Worm (Caenorhabditis elegans) whole organism, L2 larva: ENCODE measurements around the gene R03H10.2.

Source experiments
- C34F6.9 ChIP-seq: fragments of 150-350 bp; optimal IDR thresholded peaks from 2 replicates; lab custom pipeline; 2014; ENCODE audit warnings: missing biosample characterization, missing genetic modification characterization
- F13H6.1 ChIP-seq: sonication (generic microtip); optimal IDR thresholded peaks from 2 replicates; lab custom pipeline; 2016; ENCODE audit warnings: missing genetic modification characterization, missing compliant biosample characterization
- R02D3.7 ChIP-seq: fragments of 150-350 bp; optimal IDR thresholded peaks from 2 replicates; lab custom pipeline; 2014; ENCODE audit warnings: missing biosample characterization, missing genetic modification characterization
- Y55F3AM.14 ChIP-seq: fragments of 200-800 bp; sonication (Bioruptor generic); optimal IDR thresholded peaks from 2 replicates; lab custom pipeline; 2018; ENCODE audit warnings: mild to moderate bottlenecking, missing genetic modification characterization, missing compliant biosample characterization
- ZK546.5 ChIP-seq: sonication (generic microtip); optimal IDR thresholded peaks from 2 replicates; lab custom pipeline; 2017; ENCODE audit warnings: missing biosample characterization, missing genetic modification characterization
- alr-1 ChIP-seq: fragments of 150-350 bp; optimal IDR thresholded peaks from 2 replicates; lab custom pipeline; 2014; ENCODE audit warnings: missing biosample characterization, missing genetic modification characterization
- aly-2 ChIP-seq: fragments of 150-350 bp; optimal IDR thresholded peaks from 2 replicates; lab custom pipeline; 2014; ENCODE audit warnings: missing biosample characterization, missing genetic modification characterization
- ama-1 ChIP-seq: fragments of 150-350 bp; optimal IDR thresholded peaks from 2 replicates; lab custom pipeline; 2018; ENCODE audit warnings: inconsistent platforms
- blmp-1 ChIP-seq: sonication (generic microtip); optimal IDR thresholded peaks from 2 replicates; lab custom pipeline; 2017; ENCODE audit warnings: missing genetic modification characterization, mild to moderate bottlenecking, missing compliant biosample characterization, antibody characterized with exemption, moderate library complexity; ENCODE audit not compliant: insufficient read depth
- egl-27 ChIP-seq: sonication (generic microtip); optimal IDR thresholded peaks from 3 replicates; lab custom pipeline; 2017; ENCODE audit warnings: missing biosample characterization, missing genetic modification reagents, missing genetic modification characterization
- elt-1 ChIP-seq: fragments of 150-350 bp; optimal IDR thresholded peaks from 2 replicates; lab custom pipeline; 2014; ENCODE audit warnings: missing biosample characterization, missing genetic modification characterization
- fos-1 ChIP-seq: fragments of 150-350 bp; optimal IDR thresholded peaks from 2 replicates; lab custom pipeline; 2014; ENCODE audit warnings: missing biosample characterization, missing genetic modification characterization
- gmeb-1 ChIP-seq: fragments of 150-350 bp; optimal IDR thresholded peaks from 2 replicates; lab custom pipeline; 2014; ENCODE audit warnings: missing biosample characterization, missing genetic modification characterization
- lin-11 ChIP-seq: fragments of 150-350 bp; sonication (generic microtip); optimal IDR thresholded peaks from 2 replicates; lab custom pipeline; 2014; ENCODE audit warnings: missing biosample characterization, missing genetic modification characterization, inconsistent platforms, mixed read lengths
- lin-13 ChIP-seq: fragments of 150-350 bp; optimal IDR thresholded peaks from 2 replicates; lab custom pipeline; 2014; ENCODE audit warnings: missing biosample characterization, missing genetic modification reagents, missing genetic modification characterization
- lin-39 ChIP-seq: fragments of 150-350 bp; optimal IDR thresholded peaks from 2 replicates; lab custom pipeline; 2014; ENCODE audit warnings: missing biosample characterization, missing genetic modification reagents, missing genetic modification characterization
- lsy-2 ChIP-seq, 2 experiments: fragments of 150-350 bp in 1 of 2; sonication (generic microtip) in 1 of 2; optimal IDR thresholded peaks; 2 replicates each; lab custom pipeline; 2014 to 2017; ENCODE audit warnings: missing biosample characterization in 2 of 2, missing genetic modification characterization in 2 of 2
- mdl-1 ChIP-seq, 2 experiments: fragments of 150-350 bp in 1 of 2; sonication (generic microtip) in 1 of 2; optimal IDR thresholded peaks; 2 replicates each; lab custom pipeline; 2017; ENCODE audit warnings: missing biosample characterization in 2 of 2, missing genetic modification characterization in 2 of 2
- nhr-11 ChIP-seq: fragments of 150-350 bp; optimal IDR thresholded peaks from 2 replicates; lab custom pipeline; 2014; ENCODE audit warnings: missing biosample characterization, missing genetic modification characterization
- nhr-129 ChIP-seq: fragments of 150-350 bp; optimal IDR thresholded peaks from 2 replicates; lab custom pipeline; 2014; ENCODE audit warnings: missing biosample characterization, missing genetic modification characterization
- nhr-21 ChIP-seq: fragments of 150-350 bp; optimal IDR thresholded peaks from 2 replicates; lab custom pipeline; 2014; ENCODE audit warnings: missing biosample characterization, missing genetic modification characterization
- nhr-23 ChIP-seq: fragments of 150-350 bp; optimal IDR thresholded peaks from 2 replicates; lab custom pipeline; 2014; ENCODE audit warnings: missing biosample characterization, missing genetic modification reagents, missing genetic modification characterization
- nhr-25 ChIP-seq: fragments of 150-350 bp; sonication (generic microtip); optimal IDR thresholded peaks from 3 replicates; lab custom pipeline; 2014; ENCODE audit warnings: missing biosample characterization, missing genetic modification characterization
- nhr-77 ChIP-seq: fragments of 150-350 bp; optimal IDR thresholded peaks from 2 replicates; lab custom pipeline; 2014; ENCODE audit warnings: missing biosample characterization, missing genetic modification characterization
- peb-1 ChIP-seq: fragments of 150-350 bp; optimal IDR thresholded peaks from 2 replicates; lab custom pipeline; 2014; ENCODE audit warnings: missing biosample characterization, missing genetic modification characterization
- sem-4 ChIP-seq: fragments of 150-350 bp; optimal IDR thresholded peaks from 2 replicates; lab custom pipeline; 2014; ENCODE audit warnings: missing biosample characterization, missing genetic modification reagents, missing genetic modification characterization
- skn-1 ChIP-seq: sonication (generic microtip); optimal IDR thresholded peaks from 2 replicates; lab custom pipeline; 2017; ENCODE audit warnings: missing biosample characterization, missing genetic modification characterization
- sma-3 ChIP-seq: sonication (generic microtip); optimal IDR thresholded peaks from 2 replicates; lab custom pipeline; 2016; ENCODE audit warnings: missing genetic modification reagents, missing genetic modification characterization, missing compliant biosample characterization
- unc-55 ChIP-seq: fragments of 150-350 bp; sonication (generic microtip); optimal IDR thresholded peaks from 3 replicates; lab custom pipeline; 2014; ENCODE audit warnings: missing biosample characterization, missing genetic modification reagents, missing genetic modification characterization
- unc-62 ChIP-seq: fragments of 150-350 bp; optimal IDR thresholded peaks from 2 replicates; lab custom pipeline; 2014; ENCODE audit warnings: missing biosample characterization, missing genetic modification reagents, missing genetic modification characterization
- ztf-1 ChIP-seq: fragments of 200-800 bp; sonication (Bioruptor generic); conservative IDR thresholded peaks from 2 replicates; pipeline ENCODE4 v1.3.6; 2022; ENCODE audit warnings: missing genetic modification characterization, missing compliant biosample characterization

R03H10.2 gene

ce11 chrII:4202633-4203032, 47.1 kb downstream of the R03H10.2 start:
- peak; percentile 4 for TF ChIP-seq unc-55 (GFP tag; lab: Kevin White, UChicago)
- TF ChIP-seq, all 48 proteins: peak for 1; not testable (repeated sequence) for 47

ce11 chrII:4203729-4204184, 48.2 kb downstream of the R03H10.2 start, which contains the start of gene mth-1:
Gene mth-1 (minus strand): TSS chrII:4203779.
- peak; percentile 68 for TF ChIP-seq fos-1 (tag; lab: Kevin White, UChicago)
- no peak for TF ChIP-seq Y55F3AM.14 (GFP tag; lab: Kevin White, UChicago)

ce11 chrII:4209071-4209747, 53.6 kb downstream of the R03H10.2 start, which contains the start of gene F31D5.6:
Gene F31D5.6 (plus strand): TSS chrII:4209697.
- TF ChIP-seq nhr-25 (tag; lab: Kevin White, UChicago) (no peak), C34F6.9 (tag; lab: Kevin White, UChicago) (no peak), blmp-1 (tag; lab: Kevin White, UChicago) (no peak), mdl-1 (tag; optimal IDR thresholded peaks at IDR 0.05; lab: Kevin White, UChicago) (no peak), ama-1 (lab: Kevin White, UChicago) (no peak), aly-2 (tag; lab: Kevin White, UChicago) (no peak), gmeb-1 (no peak), skn-1 (no peak), nhr-77 (tag; lab: Kevin White, UChicago) (no peak), ztf-1 (GFP tag; lab: Robert Waterston, UW) (no peak), nhr-129 (no peak), elt-1 (tag; lab: Kevin White, UChicago) (no peak), alr-1 (tag; lab: Kevin White, UChicago) (no peak), sma-3 (GFP tag; lab: Kevin White, UChicago) (no peak), nhr-21 (tag; lab: Kevin White, UChicago) (no peak), sem-4 (tag; lab: Kevin White, UChicago) (no peak), nhr-23 (no peak), lin-11 (tag; lab: Kevin White, UChicago) (no peak)

ce11 chrII:4211113-4211512, 55.5 kb downstream of the R03H10.2 start, which contains the start of gene F31D5.7:
Gene F31D5.7 (plus strand): TSS chrII:4211413.
- TF ChIP-seq R02D3.7 (tag; lab: Kevin White, UChicago) (no peak), aly-2 (tag; lab: Kevin White, UChicago) (no peak), lin-13 (GFP tag; lab: Kevin White, UChicago) (no peak), alr-1 (tag; lab: Kevin White, UChicago) (no peak), gmeb-1 (no peak), unc-62 (GFP tag; lab: Kevin White, UChicago) (no peak), ZK546.5 (tag; lab: Kevin White, UChicago) (no peak), lin-11 (tag; lab: Kevin White, UChicago) (no peak), F13H6.1 (no peak), nhr-129 (no peak), ztf-1 (GFP tag; lab: Robert Waterston, UW) (no peak), nhr-77 (tag; lab: Kevin White, UChicago) (no peak), blmp-1 (tag; lab: Kevin White, UChicago) (no peak), peb-1 (tag; lab: Kevin White, UChicago) (no peak), elt-1 (tag; lab: Kevin White, UChicago) (no peak)

- TF ChIP-seq sma-3 (GFP tag; lab: Kevin White, UChicago) (no peak), egl-27 (tag; lab: Kevin White, UChicago) (no peak), lsy-2 (tag; optimal IDR thresholded peaks at IDR 0.05; lab: Kevin White, UChicago) (no peak), nhr-23 (no peak), peb-1 (tag; lab: Kevin White, UChicago) (no peak), elt-1 (tag; lab: Kevin White, UChicago) (no peak), blmp-1 (tag; lab: Kevin White, UChicago) (no peak), nhr-11 (no peak), lin-39 (no peak)
These were observed 59.7 kb downstream of the R03H10.2 start, which contains the start of gene F31D5.2 for ce11 chrII:4215318-4215717. Gene F31D5.2 (plus strand): TSS chrII:4215618.
